Fruit fly (Drosophila melanogaster) whole organism, embryonic: ENCODE measurements around the gene CG31287.

ENCODE experiments used
- CG10209 ChIP-seq: fragments of 200-800 bp; sonication (Bioruptor generic); optimal IDR thresholded peaks from 3 replicates; lab custom pipeline; 2017; ENCODE audit warnings: missing biosample characterization, mild to moderate bottlenecking, missing genetic modification characterization, missing genetic modification reagents
- CG10654 ChIP-seq: fragments of 200-800 bp; sonication (Bioruptor generic); optimal IDR thresholded peaks from 2 replicates; lab custom pipeline; 2016; ENCODE audit warnings: missing biosample characterization, missing genetic modification characterization
- CG11398 ChIP-seq: fragments of 200-800 bp; sonication (Bioruptor generic); optimal IDR thresholded peaks from 2 replicates; lab custom pipeline; 2016; ENCODE audit warnings: missing biosample characterization, missing genetic modification characterization
- CG11504 ChIP-seq: fragments of 200-800 bp; sonication (Bioruptor generic); optimal IDR thresholded peaks from 3 replicates; lab custom pipeline; 2019; ENCODE audit warnings: missing biosample characterization, mild to moderate bottlenecking, missing genetic modification characterization, moderate library complexity
- CG13775 ChIP-seq: fragments of 200-800 bp; sonication (Bioruptor generic); optimal IDR thresholded peaks from 3 replicates; lab custom pipeline; 2017; ENCODE audit warnings: missing biosample characterization, mild to moderate bottlenecking, missing genetic modification characterization
- CG1602 ChIP-seq: fragments of 200-800 bp; sonication (Bioruptor generic); optimal IDR thresholded peaks from 3 replicates; lab custom pipeline; 2016; ENCODE audit warnings: missing biosample characterization, missing genetic modification characterization
- CG1647 ChIP-seq: fragments of 200-800 bp; sonication (Bioruptor generic); optimal IDR thresholded peaks from 3 replicates; lab custom pipeline; 2016; ENCODE audit warnings: missing biosample characterization, missing genetic modification characterization
- CG17186 ChIP-seq: fragments of 200-800 bp; sonication (Bioruptor generic); optimal IDR thresholded peaks from 3 replicates; lab custom pipeline; 2017; ENCODE audit warnings: missing biosample characterization, missing genetic modification reagents, missing genetic modification characterization
- CG30020 ChIP-seq: fragments of 200-800 bp; optimal IDR thresholded peaks from 2 replicates; lab custom pipeline; 2019; ENCODE audit warnings: missing biosample characterization, mild to moderate bottlenecking, missing genetic modification characterization, moderate library complexity
- CG30403 ChIP-seq: fragments of 200-800 bp; sonication (Bioruptor generic); optimal IDR thresholded peaks from 3 replicates; lab custom pipeline; 2016; ENCODE audit warnings: missing biosample characterization, missing genetic modification characterization
- CG32532 ChIP-seq: fragments of 200-800 bp; sonication (Bioruptor generic); IDR thresholded peaks from 2 replicates; pipeline ENCODE4 v1.3.6; 2022; ENCODE audit warnings: missing biosample characterization, missing genetic modification characterization
- CG34376 ChIP-seq: fragments of 200-800 bp; sonication (Bioruptor generic); optimal IDR thresholded peaks from 2 replicates; lab custom pipeline; 2018; ENCODE audit warnings: missing biosample characterization, mild to moderate bottlenecking, missing genetic modification characterization
- CG34422 ChIP-seq: fragments of 200-800 bp; sonication (Bioruptor generic); IDR thresholded peaks from 3 replicates; pipeline ENCODE4 v1.3.6; 2022; ENCODE audit warnings: missing biosample characterization, missing genetic modification characterization
- CG3726 ChIP-seq: fragments of 200-800 bp; sonication (Bioruptor generic); IDR thresholded peaks from 3 replicates; pipeline ENCODE4, ENCODE4 v1.3.6; 2022; ENCODE audit warnings: missing biosample characterization, missing genetic modification characterization
- CG4360 ChIP-seq: fragments of 200-800 bp; sonication (Bioruptor generic); IDR thresholded peaks from 2 replicates; pipeline ENCODE4 v1.3.6; 2022; ENCODE audit warnings: missing biosample characterization, missing genetic modification characterization
- CG5245 ChIP-seq: fragments of 200-800 bp; sonication (Bioruptor generic); optimal IDR thresholded peaks from 3 replicates; lab custom pipeline; 2016; ENCODE audit warnings: missing biosample characterization, missing genetic modification characterization
- CG6254 ChIP-seq: fragments of 200-800 bp; sonication (Bioruptor generic); optimal IDR thresholded peaks from 3 replicates; lab custom pipeline; 2017; ENCODE audit warnings: mild to moderate bottlenecking, missing biosample characterization, missing genetic modification reagents, missing genetic modification characterization
- CG6765 ChIP-seq: fragments of 200-800 bp; sonication (Bioruptor generic); optimal IDR thresholded peaks from 3 replicates; lab custom pipeline; 2017; ENCODE audit warnings: missing biosample characterization, mild to moderate bottlenecking, missing genetic modification characterization
- CG6791 ChIP-seq: fragments of 200-800 bp; sonication (Bioruptor generic); IDR thresholded peaks from 3 replicates; pipeline ENCODE4 v1.3.6; 2022; ENCODE audit warnings: missing biosample characterization, missing genetic modification characterization; ENCODE audit not compliant: partially characterized antibody
- CG8924 ChIP-seq: fragments of 200-800 bp; optimal IDR thresholded peaks from 3 replicates; lab custom pipeline; 2019; ENCODE audit warnings: missing biosample characterization, mild to moderate bottlenecking, missing genetic modification characterization, moderate library complexity
- CG9609 ChIP-seq: fragments of 200-800 bp; sonication (Bioruptor generic); optimal IDR thresholded peaks from 3 replicates; lab custom pipeline; 2016; ENCODE audit warnings: missing biosample characterization, missing genetic modification characterization
- CG9817 ChIP-seq: fragments of 200-800 bp; sonication (Bioruptor generic); optimal IDR thresholded peaks from 2 replicates; lab custom pipeline; 2018; ENCODE audit warnings: missing biosample characterization, mild to moderate bottlenecking, missing genetic modification characterization, moderate library complexity
- CTCF ChIP-seq: fragments of 200-800 bp; sonication (Bioruptor generic); optimal IDR thresholded peaks from 2 replicates; lab custom pipeline; 2017; ENCODE audit warnings: missing biosample characterization, mild to moderate bottlenecking, missing genetic modification characterization, moderate library complexity
- Dad ChIP-seq: fragments of 200-800 bp; sonication (Bioruptor generic); optimal IDR thresholded peaks from 3 replicates; lab custom pipeline; 2016; ENCODE audit warnings: missing biosample characterization, missing genetic modification characterization
- Hr78 ChIP-seq, 2 experiments: fragments of 200-800 bp in 1 of 2; fragments of >200 bp in 1 of 2; sonication (Bioruptor generic) in 1 of 2; optimal IDR thresholded peaks; 2 replicates each; lab custom pipeline; 2017 to 2019; ENCODE audit warnings: missing biosample characterization in 2 of 2, missing genetic modification characterization in 2 of 2, mild to moderate bottlenecking in 1 of 2, moderate library complexity in 1 of 2
- Lim3 ChIP-seq: fragments of 200-800 bp; sonication (Bioruptor generic); IDR thresholded peaks from 2 replicates; pipeline ENCODE4 v1.3.6; 2022; ENCODE audit warnings: missing biosample characterization, missing genetic modification characterization
- Max ChIP-seq: fragments of 200-800 bp; sonication (Bioruptor generic); optimal IDR thresholded peaks from 2 replicates; lab custom pipeline; 2016; ENCODE audit warnings: missing biosample characterization, mild to moderate bottlenecking, missing genetic modification characterization
- Ravus ChIP-seq: fragments of 200-800 bp; sonication (Bioruptor generic); IDR thresholded peaks from 2 replicates; pipeline ENCODE4 v1.3.6; 2022; ENCODE audit warnings: missing biosample characterization, missing genetic modification characterization
- Sin3A ChIP-seq: fragments of >200 bp; optimal IDR thresholded peaks from 2 replicates; lab custom pipeline; 2018
- Vsx1 ChIP-seq: fragments of 200-800 bp; sonication (Bioruptor generic); optimal IDR thresholded peaks from 2 replicates; lab custom pipeline; 2017; ENCODE audit warnings: missing biosample characterization, mild to moderate bottlenecking, missing genetic modification characterization, missing genetic modification reagents
- abd-A ChIP-seq: fragments of 200-800 bp; sonication (Bioruptor generic); optimal IDR thresholded peaks from 3 replicates; lab custom pipeline; 2019; ENCODE audit warnings: missing biosample characterization, mild to moderate bottlenecking, missing genetic modification characterization, moderate library complexity
- exex ChIP-seq: fragments of 200-800 bp; sonication (Bioruptor generic); optimal IDR thresholded peaks from 4 replicates; lab custom pipeline; 2018; ENCODE audit warnings: missing biosample characterization, mild to moderate bottlenecking, missing genetic modification characterization, moderate library complexity
- gsb ChIP-seq: fragments of 200-800 bp; sonication (Bioruptor generic); IDR thresholded peaks from 2 replicates; pipeline ENCODE4 v1.3.6; 2022; ENCODE audit warnings: missing biosample characterization, missing genetic modification characterization
- h ChIP-seq: fragments of >200 bp; optimal IDR thresholded peaks from 2 replicates; lab custom pipeline; 2017
- hb ChIP-seq: fragments of 200-800 bp; sonication (Bioruptor generic); IDR thresholded peaks from 3 replicates; pipeline ENCODE4 v1.3.6; 2022; ENCODE audit warnings: missing biosample characterization, missing genetic modification characterization; ENCODE audit not compliant: partially characterized antibody
- her ChIP-seq: fragments of 200-800 bp; sonication (Bioruptor generic); optimal IDR thresholded peaks from 2 replicates; lab custom pipeline; 2016; ENCODE audit warnings: missing biosample characterization, missing genetic modification characterization
- kah ChIP-seq: fragments of 200-800 bp; sonication (Bioruptor generic); optimal IDR thresholded peaks from 2 replicates; lab custom pipeline; 2018; ENCODE audit warnings: missing biosample characterization, mild to moderate bottlenecking, missing genetic modification characterization
- mirr ChIP-seq: fragments of 200-800 bp; sonication (Bioruptor generic); optimal IDR thresholded peaks from 3 replicates; lab custom pipeline; 2018; ENCODE audit warnings: missing biosample characterization, mild to moderate bottlenecking, missing genetic modification characterization
- pfk ChIP-seq: fragments of 200-800 bp; sonication (Bioruptor generic); optimal IDR thresholded peaks from 2 replicates; lab custom pipeline; 2018; ENCODE audit warnings: missing biosample characterization, mild to moderate bottlenecking, missing genetic modification characterization, moderate library complexity
- prd ChIP-seq, 3 experiments: fragments of >200 bp in 2 of 3; fragments of 200-800 bp in 1 of 3; sonication (Bioruptor generic) in 1 of 3; optimal IDR thresholded peaks in 2 of 3; IDR thresholded peaks in 1 of 3; 2 replicates in 2 of 3; 3 replicates in 1 of 3; pipeline versions ENCODE4 v1.3.6 to Lab custom; 2017 to 2022; ENCODE audit warnings: missing biosample characterization in 1 of 3, missing genetic modification characterization in 1 of 3
- pzg ChIP-seq: fragments of 200-800 bp; sonication (Bioruptor generic); optimal IDR thresholded peaks from 3 replicates; lab custom pipeline; 2018; ENCODE audit warnings: missing biosample characterization, mild to moderate bottlenecking, missing genetic modification characterization, moderate library complexity
- rib ChIP-seq: fragments of 200-800 bp; sonication (Bioruptor generic); IDR thresholded peaks from 2 replicates; pipeline ENCODE4 v1.3.6; 2022; ENCODE audit warnings: missing biosample characterization, missing genetic modification characterization
- slou ChIP-seq: fragments of 200-800 bp; sonication (Bioruptor generic); optimal IDR thresholded peaks from 3 replicates; lab custom pipeline; 2016; ENCODE audit warnings: missing biosample characterization, missing genetic modification characterization
- sr ChIP-seq: fragments of 200-800 bp; sonication (Bioruptor generic); IDR thresholded peaks from 3 replicates; pipeline ENCODE4 v1.3.6; 2022; ENCODE audit warnings: missing biosample characterization, missing genetic modification characterization
- ssp ChIP-seq: fragments of 200-800 bp; sonication (Bioruptor generic); IDR thresholded peaks from 2 replicates; pipeline ENCODE4 v1.3.6; 2022; ENCODE audit warnings: missing biosample characterization, missing genetic modification characterization
- trh ChIP-seq: fragments of 200-800 bp; sonication (Bioruptor generic); optimal IDR thresholded peaks from 2 replicates; lab custom pipeline; 2016; ENCODE audit warnings: missing biosample characterization, missing genetic modification characterization
- unc-4 ChIP-seq: fragments of 200-800 bp; sonication (Bioruptor generic); IDR thresholded peaks from 2 replicates; pipeline ENCODE4 v1.3.6; 2022; ENCODE audit warnings: missing biosample characterization, missing genetic modification characterization; ENCODE audit not compliant: partially characterized antibody
- vfl ChIP-seq: fragments of 200-800 bp; sonication (Bioruptor generic); optimal IDR thresholded peaks from 2 replicates; lab custom pipeline; 2016; ENCODE audit warnings: missing biosample characterization, missing genetic modification characterization
- wdn ChIP-seq: fragments of 200-800 bp; sonication (Bioruptor generic); IDR thresholded peaks from 2 replicates; pipeline ENCODE4 v1.3.6; 2022; ENCODE audit warnings: missing biosample characterization, missing genetic modification characterization
- wor ChIP-seq: fragments of 200-800 bp; sonication (Bioruptor generic); IDR thresholded peaks from 2 replicates; pipeline ENCODE4 v1.3.6; 2022; ENCODE audit warnings: missing biosample characterization, missing genetic modification characterization
- zfh2 ChIP-seq: fragments of 200-800 bp; sonication (Bioruptor generic); optimal IDR thresholded peaks from 2 replicates; lab custom pipeline; 2016; ENCODE audit warnings: missing biosample characterization, missing genetic modification characterization

The CG31287 gene

DNA sequence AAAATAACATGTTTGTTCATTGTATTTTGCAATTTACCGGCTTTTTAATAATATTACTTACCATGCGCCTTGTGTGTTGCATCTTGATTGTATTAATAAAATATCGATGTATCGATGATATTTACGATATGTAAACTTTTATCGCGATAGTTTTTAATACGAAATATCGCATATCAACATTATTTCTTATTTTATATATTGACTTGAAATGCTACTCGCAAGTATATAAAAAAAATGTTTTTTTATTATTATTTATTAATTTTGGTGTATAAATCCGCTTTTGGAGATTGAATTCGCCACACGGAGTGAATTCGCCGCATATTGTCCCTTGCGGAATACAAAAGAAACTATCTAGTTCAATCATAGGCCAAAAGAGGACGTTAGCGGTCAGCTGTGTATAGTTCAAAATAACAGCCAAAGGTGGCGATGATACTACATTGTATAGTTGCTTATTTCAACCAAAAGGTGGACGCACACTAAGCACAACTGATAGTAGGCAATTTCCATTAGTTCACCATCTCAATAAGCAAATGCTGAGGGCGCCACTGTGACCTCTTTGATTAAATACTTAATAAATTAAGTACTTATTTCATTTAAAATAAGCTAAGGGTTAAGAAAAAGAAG lies 2.1 kb downstream of the CG31287 start, which contains the start of gene mtSSB (continued):
- TF ChIP-seq wdn (GFP tag; lab: Robert Waterston, UW) (peak; percentile 72), CG9609 (GFP tag; lab: Kevin White, UChicago) (peak; percentile 83), mirr (GFP tag; lab: Kevin White, UChicago) (peak; percentile 91), CG3726 (GFP tag; lab: Robert Waterston, UW) (peak; percentile 90), CG30403 (peak; percentile 89), CG4360 (GFP tag; lab: Robert Waterston, UW) (peak; percentile 62), hb (GFP tag; lab: Robert Waterston, UW) (peak; percentile 98), trh (GFP tag; lab: Kevin White, UChicago) (peak; percentile 83), CG10209 (GFP tag; lab: Kevin White, UChicago) (peak; percentile 78), h (lab: Kevin White, UChicago) (no peak), vfl (GFP tag; lab: Kevin White, UChicago) (peak; percentile 65), Vsx1 (GFP tag; lab: Kevin White, UChicago) (peak; percentile 73), gsb (GFP tag; lab: Robert Waterston, UW) (peak; percentile 82), CG1602 (GFP tag; lab: Kevin White, UChicago) (peak; percentile 90), CG34422 (GFP tag; lab: Robert Waterston, UW) (peak; percentile 89), rib (GFP tag; lab: Robert Waterston, UW) (peak; percentile 68), CG32532 (GFP tag; lab: Robert Waterston, UW) (peak; percentile 98), CG5245 (GFP tag; lab: Kevin White, UChicago) (peak; percentile 96), exex (tag; lab: Kevin White, UChicago) (peak; percentile 63), slou (peak; percentile 64), wor (GFP tag; lab: Robert Waterston, UW) (peak; percentile 66), her (GFP tag; lab: Kevin White, UChicago) (peak; percentile 88), Ravus (GFP tag; lab: Robert Waterston, UW) (peak; percentile 62), prd (optimal IDR thresholded peaks at IDR 0.05; lab: Kevin White, UChicago) (no peak), prd (GFP tag; IDR thresholded peaks at IDR 0.05; lab: Robert Waterston, UW) (peak; percentile 93), CG9817 (peak; percentile 87), Hr78 (GFP tag; optimal IDR thresholded peaks at IDR 0.05; lab: Kevin White, UChicago) (peak in 1 of 2 experiments; percentile 57), Dad (peak; percentile 68), CG6254 (GFP tag; lab: Kevin White, UChicago) (peak; percentile 25), sr (GFP tag; lab: Robert Waterston, UW) (peak; percentile 89), abd-A (tag; lab: Kevin White, UChicago) (peak; percentile 89), pfk (GFP tag; lab: Kevin White, UChicago) (peak; percentile 44), CG10654 (GFP tag; lab: Kevin White, UChicago) (peak; percentile 81), CG30020 (peak; percentile 49), kah (GFP tag; lab: Kevin White, UChicago) (no peak), CG6765 (peak; percentile 55), CG17186 (GFP tag; lab: Kevin White, UChicago) (peak; percentile 63), CG13775 (GFP tag; lab: Kevin White, UChicago) (peak; percentile 54), CG6791 (GFP tag; lab: Robert Waterston, UW) (peak; percentile 98), pzg (GFP tag; lab: Kevin White, UChicago) (peak; percentile 62), zfh2 (GFP tag; lab: Kevin White, UChicago) (peak; percentile 55), CG1647 (GFP tag; lab: Kevin White, UChicago) (peak; percentile 73), ssp (GFP tag; lab: Robert Waterston, UW) (peak; percentile 84), CG8924 (tag; lab: Kevin White, UChicago) (peak; percentile 78), CG34376 (peak; percentile 82), Sin3A (lab: Kevin White, UChicago) (no peak), Max (GFP tag; lab: Kevin White, UChicago) (peak; percentile 76), CTCF (GFP tag; lab: Kevin White, UChicago) (peak; percentile 100), CG11398 (peak; percentile 76), unc-4 (peak; percentile 99), CG11504 (tag; lab: Kevin White, UChicago) (peak; percentile 85), Lim3 (no peak)
